Fruit fly (Drosophila melanogaster) Kc167 (cell line): Measurements from ENCODE around the gene ImpE3.

Source experiments
- Sin3A ChIP-seq: fragments of >200 bp; optimal IDR thresholded peaks from 2 replicates; lab custom pipeline; 2018; ENCODE audit warnings: missing external identifiers
- h ChIP-seq: fragments of >200 bp; optimal IDR thresholded peaks from 3 replicates; lab custom pipeline; 2018; ENCODE audit warnings: missing external identifiers
- insv ChIP-seq: fragments of >200 bp; optimal IDR thresholded peaks from 3 replicates; lab custom pipeline; 2018; ENCODE audit warnings: missing external identifiers
- psq ChIP-seq: fragments of >200 bp; optimal IDR thresholded peaks from 2 replicates; lab custom pipeline; 2017; ENCODE audit warnings: missing external identifiers

DNA sequence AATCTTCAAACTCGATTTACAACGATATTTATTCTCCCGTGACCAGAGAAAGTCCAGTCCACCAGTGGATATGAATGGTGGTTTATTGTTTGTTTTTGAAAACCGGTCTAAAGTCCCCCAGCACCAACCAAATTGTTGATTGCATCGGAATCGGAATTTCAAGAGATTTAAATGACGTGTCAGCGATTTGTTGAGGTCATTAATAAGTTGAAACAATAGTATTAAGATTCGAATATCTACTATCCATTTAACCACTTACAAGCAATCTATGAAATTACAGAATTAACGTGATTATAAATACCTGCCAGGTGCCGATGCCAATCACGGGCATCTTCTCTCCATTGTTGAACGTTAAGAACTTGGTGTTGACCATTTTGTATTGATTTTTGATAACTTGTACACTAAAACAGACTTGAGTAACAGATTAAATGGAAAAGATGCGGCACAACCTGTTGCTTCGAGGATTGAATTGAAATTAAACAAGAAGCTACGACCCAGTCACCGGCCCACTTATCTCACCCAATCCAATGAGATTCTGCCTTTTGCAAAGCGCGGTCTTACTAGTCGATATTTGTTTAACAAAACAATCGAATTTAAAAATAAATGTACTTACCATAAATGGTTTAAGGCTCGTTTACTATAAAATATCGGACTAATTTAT, 21.6 kb downstream of the ImpE3 start, which contains the start of gene CG2767:
- TF ChIP-seq psq (lab: Kevin White, UChicago) (no peak), h (no peak), insv (lab: Kevin White, UChicago) (no peak), Sin3A (lab: Kevin White, UChicago) (no peak)
